Fruit fly (Drosophila melanogaster) Kc167 (cell line): Measurements from ENCODE around the gene Hsp60D.

Experiments
- Myc ChIP-seq: fragments of >200 bp; optimal IDR thresholded peaks from 2 replicates; lab custom pipeline; 2017; ENCODE audit warnings: missing external identifiers
- h ChIP-seq: fragments of >200 bp; optimal IDR thresholded peaks from 3 replicates; lab custom pipeline; 2018; ENCODE audit warnings: missing external identifiers
- insv ChIP-seq: fragments of >200 bp; optimal IDR thresholded peaks from 3 replicates; lab custom pipeline; 2018; ENCODE audit warnings: missing external identifiers
- psq ChIP-seq: fragments of >200 bp; optimal IDR thresholded peaks from 2 replicates; lab custom pipeline; 2017; ENCODE audit warnings: missing external identifiers
- ttk ChIP-seq: sonication (Bioruptor generic); optimal IDR thresholded peaks from 2 replicates; lab custom pipeline; 2017; ENCODE audit warnings: missing external identifiers

DNA sequence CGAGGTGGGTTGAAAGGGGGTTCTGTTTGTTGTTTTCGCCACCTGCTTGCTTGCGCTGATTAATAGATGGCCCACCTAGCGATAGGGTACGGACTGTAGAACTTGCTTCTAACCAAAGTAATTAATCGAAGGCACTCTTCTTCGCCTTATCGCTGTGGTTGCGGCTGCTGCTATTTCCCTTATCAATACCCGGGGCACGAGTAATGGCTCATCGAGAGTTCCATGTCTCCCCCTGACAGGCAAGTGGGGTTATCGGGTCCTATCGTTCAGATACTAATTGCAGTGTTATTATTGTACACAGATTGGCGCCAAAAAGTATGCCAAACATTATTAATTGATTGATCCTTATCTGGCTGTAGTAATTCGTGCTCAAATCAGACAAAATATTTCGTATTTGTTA lies 12.5 kb downstream of the Hsp60D start:
- TF ChIP-seq psq (lab: Kevin White, UChicago) (no peak), insv (lab: Kevin White, UChicago) (no peak), h (no peak), Myc (no peak), ttk (no peak)
